Worm (Caenorhabditis elegans): ENCODE measurements around the gene txt-5.
A peak's percentile ranks its signal among the peaks of the same experiment; 100 is the strongest.

Gene txt-5

DNA sequence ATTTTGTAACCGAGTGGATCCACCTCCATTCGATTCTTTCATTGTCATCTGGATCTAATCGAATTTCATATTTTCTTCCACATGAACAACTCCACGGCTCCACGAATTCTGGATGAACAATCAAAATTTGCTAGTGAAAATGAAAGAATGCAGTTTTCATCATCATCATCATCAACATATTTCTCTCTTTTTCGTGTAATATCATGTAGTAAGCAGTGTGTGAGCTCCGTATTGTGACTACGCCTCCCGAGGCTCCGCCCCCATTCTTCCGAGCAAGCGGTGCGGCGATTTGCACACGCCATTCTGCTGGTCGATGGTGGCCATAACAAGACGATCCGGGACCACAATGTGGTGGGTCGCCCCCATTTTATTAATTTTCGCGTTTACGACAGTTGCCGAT lies 38.9 kb downstream of the txt-5 start, which contains the start of gene ZK742.7:
Gene ZK742.7, plus strand, starts transcription at position 301 of the 400 bp plus-strand sequence.
- TF ChIP-seq sea-2 (GFP tag; optimal IDR thresholded peaks at IDR 0.05) (no peak), ztf-4 (tag; optimal IDR thresholded peaks at IDR 0.05) (no peak), fkh-10 (GFP tag; optimal IDR thresholded peaks at IDR 0.05) (peak; percentile 15)

DNA sequence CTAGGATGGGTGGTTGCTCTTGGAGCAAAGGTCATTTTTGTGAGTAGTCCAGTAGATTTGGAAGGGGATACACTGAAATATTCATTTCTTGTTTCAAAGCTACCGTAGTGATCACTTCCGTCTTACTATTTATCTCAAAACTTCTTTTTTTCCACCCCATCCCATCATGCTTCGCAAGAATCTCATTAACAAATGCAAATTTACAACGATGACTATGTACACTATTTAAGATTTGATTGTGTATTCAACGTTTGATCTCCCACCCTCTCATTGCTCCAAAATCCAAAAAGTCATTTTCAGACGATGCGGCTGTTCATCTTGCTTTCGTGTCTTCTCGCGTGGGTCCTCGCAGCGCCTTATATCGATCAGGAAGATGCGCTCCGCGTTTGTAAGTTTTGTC lies 43.9 kb downstream of the txt-5 start, which contains the start of gene flp-21:
Gene flp-21, plus strand, starts transcription at position 301 of the 400 bp plus-strand sequence.
- TF ChIP-seq ceh-16 (tag; optimal IDR thresholded peaks at IDR 0.05) (no peak), nhr-77 (tag; optimal IDR thresholded peaks at IDR 0.05) (no peak), elt-2 (tag; optimal IDR thresholded peaks at IDR 0.05) (no peak), ZK546.5 (tag; optimal IDR thresholded peaks at IDR 0.05) (no peak), pqm-1 (tag; optimal IDR thresholded peaks at IDR 0.05) (no peak), egl-5 (tag; optimal IDR thresholded peaks at IDR 0.05) (no peak), nhr-28 (tag; optimal IDR thresholded peaks at IDR 0.05) (no peak), daf-12 (tag; optimal IDR thresholded peaks at IDR 0.05) (no peak), aly-2 (tag; optimal IDR thresholded peaks at IDR 0.05) (no peak), eor-1 (tag; optimal IDR thresholded peaks at IDR 0.05) (no peak), ztf-11 (tag; optimal IDR thresholded peaks at IDR 0.05) (no peak), fkh-2 (tag; optimal IDR thresholded peaks at IDR 0.05) (no peak), egl-27 (tag; optimal IDR thresholded peaks at IDR 0.05) (no peak), lin-15B (tag; optimal IDR thresholded peaks at IDR 0.05) (no peak), fos-1 (tag; optimal IDR thresholded peaks at IDR 0.05) (no peak), ztf-4 (tag; optimal IDR thresholded peaks at IDR 0.05) (no peak), tbx-2 (tag; optimal IDR thresholded peaks at IDR 0.05) (no peak), ceh-82 (tag; optimal IDR thresholded peaks at IDR 0.05) (no peak), nhr-237 (tag; optimal IDR thresholded peaks at IDR 0.05) (no peak)

DNA sequence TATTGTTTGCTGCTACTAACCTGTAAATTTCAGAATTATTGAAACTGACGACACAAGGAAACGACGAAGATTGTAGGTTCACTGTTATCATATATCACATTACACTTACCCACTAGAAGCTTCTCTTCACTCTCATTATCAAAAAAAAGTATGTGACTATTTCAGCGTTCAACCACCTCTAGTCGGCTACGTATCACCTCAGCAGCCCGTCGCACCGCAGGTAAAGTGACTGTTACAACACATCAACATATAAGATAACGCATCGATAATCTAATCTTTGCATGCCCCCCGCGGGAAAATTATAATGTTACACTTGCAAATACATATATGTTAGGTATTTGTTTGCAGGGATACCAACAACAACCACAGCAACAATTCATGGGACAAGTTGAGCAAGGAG lies 50.3 kb downstream of the txt-5 start:
- TF ChIP-seq aly-2 (tag; optimal IDR thresholded peaks at IDR 0.05) (no peak), snpc-4 (tag; optimal IDR thresholded peaks at IDR 0.05) (no peak), fkh-2 (tag; optimal IDR thresholded peaks at IDR 0.05) (no peak), mml-1 (tag; optimal IDR thresholded peaks at IDR 0.05) (no peak), pqm-1 (tag; optimal IDR thresholded peaks at IDR 0.05) (peak; percentile 77), nhr-237 (tag; optimal IDR thresholded peaks at IDR 0.05) (no peak), ceh-82 (tag; optimal IDR thresholded peaks at IDR 0.05) (no peak), daf-12 (tag; optimal IDR thresholded peaks at IDR 0.05) (no peak), nhr-23 (tag; optimal IDR thresholded peaks at IDR 0.05) (no peak), unc-62 (GFP tag; optimal IDR thresholded peaks at IDR 0.05) (no peak), elt-2 (tag; optimal IDR thresholded peaks at IDR 0.05) (peak; percentile 94)

ce11 chrV:7785885-7786284 lies 51.0 kb downstream of the txt-5 start:
- no peak for TF ChIP-seq lsy-12 (tag; optimal IDR thresholded peaks at IDR 0.05)
- no peak for TF ChIP-seq mdl-1 (tag; optimal IDR thresholded peaks at IDR 0.05)
- no peak for TF ChIP-seq egl-5 (tag; optimal IDR thresholded peaks at IDR 0.05)
- TF ChIP-seq unc-39 (tag; optimal IDR thresholded peaks at IDR 0.05), result no peak
- no peak for TF ChIP-seq ztf-4 (tag; optimal IDR thresholded peaks at IDR 0.05)
- TF ChIP-seq ZK546.5 (tag; optimal IDR thresholded peaks at IDR 0.05), result no peak
- no peak for TF ChIP-seq ceh-16 (tag; optimal IDR thresholded peaks at IDR 0.05)
- TF ChIP-seq ztf-11 (tag; optimal IDR thresholded peaks at IDR 0.05), result no peak
- no peak for TF ChIP-seq nhr-23 (tag; optimal IDR thresholded peaks at IDR 0.05)
- TF ChIP-seq zag-1 (tag; optimal IDR thresholded peaks at IDR 0.05), result no peak
- no peak for TF ChIP-seq ceh-28 (tag; optimal IDR thresholded peaks at IDR 0.05)
- no peak for TF ChIP-seq nhr-67 (tag; optimal IDR thresholded peaks at IDR 0.05)

All from whole organism, L3 larva.